Fruit fly (Drosophila melanogaster) whole organism, embryonic: ENCODE data around the gene AP-1sigma.

Experiments used
- Bteb2 ChIP-seq: fragments of 200-800 bp; sonication (Bioruptor generic); optimal IDR thresholded peaks from 2 replicates; lab custom pipeline; 2016; ENCODE audit warnings: missing biosample characterization, missing genetic modification characterization
- CG10267 ChIP-seq: fragments of 200-800 bp; sonication (Bioruptor generic); optimal IDR thresholded peaks from 2 replicates; lab custom pipeline; 2018; ENCODE audit warnings: missing biosample characterization, mild to moderate bottlenecking, missing genetic modification characterization, moderate library complexity
- CG11093 ChIP-seq: fragments of 200-800 bp; sonication (Bioruptor generic); IDR thresholded peaks from 3 replicates; pipeline ENCODE4 v1.3.6; 2022; ENCODE audit warnings: missing biosample characterization, missing genetic modification characterization
- CG11696 ChIP-seq: fragments of 200-800 bp; sonication (Bioruptor generic); IDR thresholded peaks from 2 replicates; pipeline ENCODE4 v1.3.6; 2022; ENCODE audit warnings: missing biosample characterization, missing genetic modification characterization
- CG12744 ChIP-seq: fragments of 200-800 bp; sonication (Bioruptor generic); optimal IDR thresholded peaks from 2 replicates; lab custom pipeline; 2016; ENCODE audit warnings: missing biosample characterization, missing genetic modification characterization
- CG16863 ChIP-seq: fragments of 200-800 bp; sonication (Bioruptor generic); optimal IDR thresholded peaks from 3 replicates; lab custom pipeline; 2016; ENCODE audit warnings: missing biosample characterization, missing genetic modification characterization
- CG17802 ChIP-seq: fragments of 200-800 bp; sonication (Bioruptor generic); optimal IDR thresholded peaks from 2 replicates; lab custom pipeline; 2018; ENCODE audit warnings: missing biosample characterization, mild to moderate bottlenecking, missing genetic modification characterization, moderate library complexity
- CG1792 ChIP-seq: fragments of 200-800 bp; sonication (Bioruptor generic); optimal IDR thresholded peaks from 2 replicates; lab custom pipeline; 2016; ENCODE audit warnings: missing biosample characterization, missing genetic modification characterization
- CG18619 ChIP-seq: fragments of 200-800 bp; sonication (Bioruptor generic); optimal IDR thresholded peaks from 3 replicates; lab custom pipeline; 2017; ENCODE audit warnings: missing biosample characterization, mild to moderate bottlenecking, missing genetic modification characterization
- CG2199 ChIP-seq: fragments of 200-800 bp; sonication (Bioruptor generic); IDR thresholded peaks from 3 replicates; pipeline ENCODE4 v1.3.6; 2022; ENCODE audit warnings: missing biosample characterization, missing genetic modification characterization
- CG2678 ChIP-seq: fragments of 200-800 bp; sonication (Bioruptor generic); optimal IDR thresholded peaks from 3 replicates; lab custom pipeline; 2019; ENCODE audit warnings: missing biosample characterization, mild to moderate bottlenecking, missing genetic modification characterization, moderate library complexity
- CG2889 ChIP-seq: fragments of 200-800 bp; sonication (Bioruptor generic); IDR thresholded peaks from 3 replicates; pipeline ENCODE4 v1.3.6; 2022; ENCODE audit warnings: missing biosample characterization, missing genetic modification characterization
- CG30431 ChIP-seq: fragments of 200-800 bp; sonication (Bioruptor generic); optimal IDR thresholded peaks from 2 replicates; lab custom pipeline; 2017; ENCODE audit warnings: missing biosample characterization, missing genetic modification characterization
- CG32767 ChIP-seq: fragments of 200-800 bp; sonication (Bioruptor generic); IDR thresholded peaks from 2 replicates; pipeline ENCODE4 v1.3.6; 2022; ENCODE audit warnings: missing biosample characterization, missing genetic modification characterization
- CG4360 ChIP-seq: fragments of 200-800 bp; sonication (Bioruptor generic); IDR thresholded peaks from 2 replicates; pipeline ENCODE4 v1.3.6; 2022; ENCODE audit warnings: missing biosample characterization, missing genetic modification characterization
- CG6175 ChIP-seq: fragments of 200-800 bp; sonication (Bioruptor generic); IDR thresholded peaks from 3 replicates; pipeline ENCODE4 v1.3.6; 2022; ENCODE audit warnings: missing biosample characterization, missing genetic modification characterization
- CG6689 ChIP-seq: fragments of 200-800 bp; sonication (Bioruptor generic); IDR thresholded peaks from 2 replicates; pipeline ENCODE4 v1.3.6; 2022; ENCODE audit warnings: missing biosample characterization, missing genetic modification characterization
- CG7271 ChIP-seq: fragments of 200-800 bp; sonication (Bioruptor generic); optimal IDR thresholded peaks from 2 replicates; lab custom pipeline; 2018; ENCODE audit warnings: missing biosample characterization, mild to moderate bottlenecking, missing genetic modification characterization, moderate library complexity
- Dip2 ChIP-seq: fragments of 200-800 bp; sonication (Bioruptor generic); IDR thresholded peaks from 2 replicates; pipeline ENCODE4 v1.3.6; 2022; ENCODE audit warnings: missing biosample characterization, missing genetic modification characterization
- E2f2 ChIP-seq: fragments of 200-800 bp; sonication (Bioruptor generic); IDR thresholded peaks from 2 replicates; pipeline ENCODE4 v1.3.6; 2022; ENCODE audit warnings: missing biosample characterization, missing genetic modification characterization
- Elba2 ChIP-seq: fragments of 200-800 bp; sonication (Bioruptor generic); optimal IDR thresholded peaks from 3 replicates; lab custom pipeline; 2016; ENCODE audit warnings: missing biosample characterization, missing genetic modification characterization
- Fer1 ChIP-seq: fragments of 200-800 bp; sonication (Bioruptor generic); optimal IDR thresholded peaks from 2 replicates; lab custom pipeline; 2017; ENCODE audit warnings: missing biosample characterization, mild to moderate bottlenecking, missing genetic modification characterization
- Hmr ChIP-seq: fragments of 200-800 bp; sonication (Bioruptor generic); optimal IDR thresholded peaks from 3 replicates; lab custom pipeline; 2017; ENCODE audit warnings: mild to moderate bottlenecking, missing biosample characterization, missing genetic modification reagents, missing genetic modification characterization
- Hr39 ChIP-seq: fragments of >200 bp; optimal IDR thresholded peaks from 2 replicates; lab custom pipeline; 2017
- Mad ChIP-seq: fragments of 200-800 bp; sonication (Bioruptor generic); optimal IDR thresholded peaks from 2 replicates; lab custom pipeline; 2016; ENCODE audit warnings: missing biosample characterization, missing genetic modification characterization
- NfI ChIP-seq: fragments of 200-800 bp; sonication (Bioruptor generic); optimal IDR thresholded peaks from 3 replicates; lab custom pipeline; 2018; ENCODE audit warnings: missing biosample characterization, mild to moderate bottlenecking, missing genetic modification characterization, moderate library complexity
- Rx ChIP-seq: fragments of 200-800 bp; sonication (Bioruptor generic); IDR thresholded peaks from 2 replicates; pipeline ENCODE4 v1.3.6; 2022; ENCODE audit warnings: missing biosample characterization, missing genetic modification characterization
- Sox102F ChIP-seq: fragments of 200-800 bp; sonication (Bioruptor generic); optimal IDR thresholded peaks from 2 replicates; lab custom pipeline; 2018; ENCODE audit warnings: missing biosample characterization, mild to moderate bottlenecking, missing genetic modification characterization, moderate library complexity
- Spps ChIP-seq: fragments of 200-800 bp; sonication (Bioruptor generic); optimal IDR thresholded peaks from 2 replicates; lab custom pipeline; 2018; ENCODE audit warnings: missing biosample characterization, mild to moderate bottlenecking, missing genetic modification characterization
- Sry-β ChIP-seq: fragments of 200-800 bp; sonication (Bioruptor generic); optimal IDR thresholded peaks from 2 replicates; lab custom pipeline; 2018; ENCODE audit warnings: missing biosample characterization, mild to moderate bottlenecking, missing genetic modification characterization, moderate library complexity
- Tbp ChIP-seq: fragments of >200 bp; optimal IDR thresholded peaks from 2 replicates; lab custom pipeline; 2018; ENCODE audit warnings: missing biosample characterization, missing genetic modification characterization
- bcd ChIP-seq: fragments of 200-800 bp; sonication (Bioruptor generic); optimal IDR thresholded peaks from 2 replicates; lab custom pipeline; 2017; ENCODE audit warnings: missing biosample characterization, mild to moderate bottlenecking, missing genetic modification characterization
- chn ChIP-seq: fragments of 200-800 bp; sonication (Bioruptor generic); optimal IDR thresholded peaks from 2 replicates; lab custom pipeline; 2016; ENCODE audit warnings: missing biosample characterization, missing genetic modification characterization
- croc ChIP-seq: fragments of 200-800 bp; sonication (Bioruptor generic); conservative IDR thresholded peaks from 3 replicates; pipeline ENCODE4 v1.3.6; 2022; ENCODE audit warnings: missing biosample characterization, missing genetic modification characterization
- disco-r ChIP-seq: fragments of 200-800 bp; sonication (Bioruptor generic); optimal IDR thresholded peaks from 2 replicates; lab custom pipeline; 2016; ENCODE audit warnings: missing biosample characterization, missing genetic modification characterization
- gcm2 ChIP-seq: fragments of 200-800 bp; sonication (Bioruptor generic); optimal IDR thresholded peaks from 2 replicates; lab custom pipeline; 2016; ENCODE audit warnings: missing biosample characterization, missing genetic modification characterization
- kay ChIP-seq: fragments of 200-800 bp; sonication (Bioruptor generic); optimal IDR thresholded peaks from 2 replicates; lab custom pipeline; 2016; ENCODE audit warnings: missing biosample characterization, missing genetic modification characterization
- klu ChIP-seq: fragments of 200-800 bp; sonication (Bioruptor generic); IDR thresholded peaks from 2 replicates; pipeline ENCODE4 v1.3.6; 2022; ENCODE audit warnings: missing biosample characterization, missing genetic modification characterization
- knrl ChIP-seq: fragments of 200-800 bp; sonication (Bioruptor generic); IDR thresholded peaks from 3 replicates; pipeline ENCODE4 v1.3.6; 2022; ENCODE audit warnings: missing biosample characterization, missing genetic modification characterization; ENCODE audit not compliant: partially characterized antibody
- lilli ChIP-seq: fragments of 200-800 bp; sonication (Bioruptor generic); optimal IDR thresholded peaks from 3 replicates; lab custom pipeline; 2016; ENCODE audit warnings: missing biosample characterization, missing genetic modification characterization
- lov ChIP-seq, 2 experiments: fragments of 200-800 bp in 1 of 2; fragments of >200 bp in 1 of 2; sonication (Bioruptor generic) in 1 of 2; IDR thresholded peaks in 1 of 2; optimal IDR thresholded peaks in 1 of 2; 2 replicates in 1 of 2; 3 replicates in 1 of 2; pipeline versions ENCODE4 v1.3.6 to Lab custom; 2017 to 2022; ENCODE audit warnings: missing biosample characterization in 1 of 2, missing genetic modification characterization in 1 of 2
- odd ChIP-seq: fragments of 200-800 bp; sonication (Bioruptor generic); optimal IDR thresholded peaks from 2 replicates; lab custom pipeline; 2017; ENCODE audit warnings: missing biosample characterization, mild to moderate bottlenecking, missing genetic modification characterization
- pfk ChIP-seq: fragments of 200-800 bp; sonication (Bioruptor generic); optimal IDR thresholded peaks from 2 replicates; lab custom pipeline; 2018; ENCODE audit warnings: missing biosample characterization, mild to moderate bottlenecking, missing genetic modification characterization, moderate library complexity
- sima ChIP-seq: fragments of 200-800 bp; sonication (Bioruptor generic); optimal IDR thresholded peaks from 2 replicates; lab custom pipeline; 2016; ENCODE audit warnings: missing biosample characterization, missing genetic modification characterization
- so ChIP-seq: fragments of 200-800 bp; sonication (Bioruptor generic); IDR thresholded peaks from 3 replicates; pipeline ENCODE4 v1.3.6; 2022; ENCODE audit warnings: missing biosample characterization, missing genetic modification characterization
- sob ChIP-seq: fragments of 200-800 bp; sonication (Bioruptor generic); IDR thresholded peaks from 2 replicates; pipeline ENCODE4 v1.3.6; 2022; ENCODE audit warnings: missing biosample characterization, missing genetic modification characterization
- sug ChIP-seq: fragments of 200-800 bp; optimal IDR thresholded peaks from 2 replicates; lab custom pipeline; 2019; ENCODE audit warnings: missing biosample characterization, mild to moderate bottlenecking, missing genetic modification characterization, moderate library complexity
- tio ChIP-seq: fragments of 200-800 bp; sonication (Bioruptor generic); optimal IDR thresholded peaks from 2 replicates; lab custom pipeline; 2017; ENCODE audit warnings: missing biosample characterization, missing genetic modification characterization, inconsistent platforms
- tna ChIP-seq: fragments of 200-800 bp; sonication (Bioruptor generic); IDR thresholded peaks from 2 replicates; pipeline ENCODE4 v1.3.6; 2022; ENCODE audit warnings: missing biosample characterization, missing genetic modification characterization; ENCODE audit not compliant: partially characterized antibody
- usp ChIP-seq: fragments of >200 bp; optimal IDR thresholded peaks from 2 replicates; lab custom pipeline; 2017; ENCODE audit warnings: missing biosample characterization, missing genetic modification characterization

The AP-1sigma gene

DNA sequence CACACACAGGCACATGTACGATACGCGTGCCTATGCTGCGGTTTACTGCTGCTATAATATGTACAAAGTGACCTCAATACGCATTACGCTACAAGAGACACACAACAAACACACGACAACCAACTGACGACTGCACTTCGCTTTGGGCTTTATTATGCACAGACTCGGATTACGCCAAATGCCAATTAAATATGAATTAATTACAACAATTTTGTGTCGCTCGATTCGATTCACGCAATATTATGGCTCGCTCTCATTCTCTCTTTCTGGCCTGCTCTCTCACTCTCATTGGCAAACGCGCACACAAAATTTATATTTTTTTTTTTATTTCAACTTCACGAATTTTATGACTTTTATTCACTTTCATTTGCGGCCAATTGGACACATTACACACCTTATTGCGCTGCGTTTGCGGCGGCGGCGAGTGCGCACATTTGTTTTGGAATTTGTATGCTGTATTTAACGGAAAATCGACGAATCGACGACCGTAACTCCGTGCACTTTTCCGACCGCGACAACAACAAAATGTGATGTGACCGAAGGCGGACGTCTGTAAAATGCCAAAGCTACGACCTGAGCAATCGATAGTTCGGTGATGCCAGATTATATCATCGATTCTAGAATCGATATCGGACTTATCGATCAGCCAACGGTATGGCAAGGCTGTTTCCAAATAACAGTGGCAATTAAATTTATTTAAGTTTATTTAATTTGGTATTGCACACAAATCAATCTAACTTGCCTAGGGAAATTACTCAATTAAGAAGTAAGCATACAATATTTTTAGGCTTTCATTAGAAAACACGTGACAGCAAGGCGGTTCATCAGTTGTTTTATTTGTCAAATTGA is 35.7 kb upstream of the AP-1sigma start, which contains the start of the genes sba and CG31141 (continued):
- TF ChIP-seq Mad (peak; percentile 33), sug (tag; lab: Kevin White, UChicago) (no peak), sima (no peak), Sry-β (no peak), kay (GFP tag; lab: Kevin White, UChicago) (no peak), NfI (GFP tag; lab: Kevin White, UChicago) (no peak), croc (GFP tag; lab: Robert Waterston, UW) (no peak), Fer1 (GFP tag; lab: Kevin White, UChicago) (peak; percentile 48), Rx (no peak), gcm2 (GFP tag; lab: Kevin White, UChicago) (no peak), Elba2 (GFP tag; lab: Kevin White, UChicago) (peak; percentile 93), CG18619 (GFP tag; lab: Kevin White, UChicago) (peak; percentile 21), Dip2 (GFP tag; lab: Robert Waterston, UW) (no peak), CG32767 (GFP tag; lab: Robert Waterston, UW) (no peak), CG10267 (tag; lab: Kevin White, UChicago) (peak; percentile 15), pfk (GFP tag; lab: Kevin White, UChicago) (no peak), CG17802 (tag; lab: Kevin White, UChicago) (no peak), Bteb2 (GFP tag; lab: Kevin White, UChicago) (no peak), lov (optimal IDR thresholded peaks at IDR 0.05; lab: Kevin White, UChicago) (no peak), lov (GFP tag; IDR thresholded peaks at IDR 0.05; lab: Robert Waterston, UW) (no peak), CG6689 (no peak), knrl (peak; percentile 87), Spps (peak; percentile 4), bcd (no peak), CG16863 (GFP tag; lab: Kevin White, UChicago) (no peak), CG7271 (tag; lab: Kevin White, UChicago) (no peak), Hmr (GFP tag; lab: Kevin White, UChicago) (peak; percentile 29), klu (GFP tag; lab: Robert Waterston, UW) (no peak), CG2889 (no peak), CG4360 (GFP tag; lab: Robert Waterston, UW) (peak; percentile 96), Hr39 (lab: Kevin White, UChicago) (no peak), tna (GFP tag; lab: Robert Waterston, UW) (peak; percentile 78), odd (peak; percentile 60), CG2199 (GFP tag; lab: Robert Waterston, UW) (no peak), CG30431 (GFP tag; lab: Kevin White, UChicago) (no peak), sob (GFP tag; lab: Robert Waterston, UW) (peak; percentile 41; the same call in 1 of the 2 replicates), CG11696 (no peak), Tbp (no peak), disco-r (GFP tag; lab: Kevin White, UChicago) (no peak), chn (GFP tag; lab: Kevin White, UChicago) (no peak), CG2678 (tag; lab: Kevin White, UChicago) (no peak), CG12744 (GFP tag; lab: Kevin White, UChicago) (no peak), so (GFP tag; lab: Robert Waterston, UW) (no peak), lilli (GFP tag; lab: Kevin White, UChicago) (peak; percentile 26), CG11093 (no peak), Sox102F (GFP tag; lab: Kevin White, UChicago) (no peak), usp (GFP tag; lab: Kevin White, UChicago) (no peak), tio (GFP tag; lab: Kevin White, UChicago) (no peak), CG6175 (GFP tag; lab: Robert Waterston, UW) (no peak), E2f2 (peak; percentile 76), CG1792 (GFP tag; lab: Kevin White, UChicago) (no peak)
